4 fruit fly cellular contexts compared by ENCODE assay signal in genomic region chr3L:716078-716477, dm6.
TF ChIP-seq lines count a peak whose summit lies in the region.

No protein-coding gene starts in this region.

- no peak for TF ChIP-seq CTCF in whole organism, embryonic (GFP tag; optimal IDR thresholded peaks at IDR 0.05; lab: Kevin White, UChicago)

TF ChIP-seq in whole organism, embryonic, 481 proteins besides CTCF, POLR2A, EP300 and RAD21 (continues in another document):
- TF ChIP-seq BtbVII (GFP tag; optimal IDR thresholded peaks at IDR 0.05; lab: Kevin White, UChicago) (no peak), CG2678 (tag; optimal IDR thresholded peaks at IDR 0.05; lab: Kevin White, UChicago) (peak; percentile 34), CG33557 (GFP tag; optimal IDR thresholded peaks at IDR 0.05; lab: Kevin White, UChicago) (peak; percentile 15), CG2712 (tag; optimal IDR thresholded peaks at IDR 0.05; lab: Kevin White, UChicago) (peak; percentile 43), CG7556 (GFP tag; optimal IDR thresholded peaks at IDR 0.05; lab: Kevin White, UChicago) (peak; percentile 27), HLHmδ (GFP tag; optimal IDR thresholded peaks at IDR 0.05; lab: Kevin White, UChicago) (no peak), CG30403 (GFP tag; optimal IDR thresholded peaks at IDR 0.05; lab: Kevin White, UChicago) (no peak), Ets65A (GFP tag; lab: Kevin White, UChicago) (no peak), CG18262 (tag; optimal IDR thresholded peaks at IDR 0.05; lab: Kevin White, UChicago) (peak; percentile 65), E2f2 (GFP tag; IDR thresholded peaks at IDR 0.05; lab: Robert Waterston, UW) (no peak), zfh1 (GFP tag; IDR thresholded peaks at IDR 0.05; lab: Robert Waterston, UW) (no peak), ind (GFP tag; optimal IDR thresholded peaks at IDR 0.05; lab: Kevin White, UChicago) (no peak), Xrp1 (GFP tag; IDR thresholded peaks at IDR 0.05; lab: Robert Waterston, UW) (peak; percentile 53; the same call in 1 of the 2 replicates), CG11504 (tag; optimal IDR thresholded peaks at IDR 0.05; lab: Kevin White, UChicago) (peak; percentile 21), sqz (GFP tag; optimal IDR thresholded peaks at IDR 0.05; lab: Kevin White, UChicago) (peak; percentile 47), zf30C (GFP tag; optimal IDR thresholded peaks at IDR 0.05; lab: Kevin White, UChicago) (peak; percentile 46), Sry-δ (GFP tag; optimal IDR thresholded peaks at IDR 0.05; lab: Kevin White, UChicago) (no peak), sens (GFP tag; lab: Kevin White, UChicago) (peak; percentile 67), MTF-1 (GFP tag; optimal IDR thresholded peaks at IDR 0.05; lab: Kevin White, UChicago; ENCODE audit: borderline replicate concordance) (no peak), CG31441 (GFP tag; IDR thresholded peaks at IDR 0.05; lab: Robert Waterston, UW) (peak; percentile 42; the same call in 1 of the 2 replicates), phol (tag; optimal IDR thresholded peaks at IDR 0.05; lab: Kevin White, UChicago) (peak; percentile 31), chif (GFP tag; optimal IDR thresholded peaks at IDR 0.05; lab: Kevin White, UChicago) (no peak), dmrt11E (tag; optimal IDR thresholded peaks at IDR 0.05; lab: Kevin White, UChicago) (peak; percentile 51)

TF ChIP-seq in whole organism, prepupa, 60 proteins besides CTCF, POLR2A, EP300 and RAD21:
- TF ChIP-seq Hr39 (GFP tag; optimal IDR thresholded peaks at IDR 0.05; lab: Kevin White, UChicago) (no peak), esn (GFP tag; optimal IDR thresholded peaks at IDR 0.05; lab: Kevin White, UChicago) (peak; percentile 19), fd85E (GFP tag; optimal IDR thresholded peaks at IDR 0.05; lab: Kevin White, UChicago) (no peak), Blimp-1 (GFP tag; optimal IDR thresholded peaks at IDR 0.05; lab: Kevin White, UChicago) (no peak), svp (GFP tag; lab: Kevin White, UChicago) (peak; percentile 62), achi (GFP tag; optimal IDR thresholded peaks at IDR 0.05; lab: Kevin White, UChicago) (peak; percentile 13), Met (GFP tag; optimal IDR thresholded peaks at IDR 0.05; lab: Kevin White, UChicago) (peak; percentile 5), Smox (GFP tag; optimal IDR thresholded peaks at IDR 0.05; lab: Kevin White, UChicago) (no peak), Eip75B (GFP tag; optimal IDR thresholded peaks at IDR 0.05; lab: Kevin White, UChicago) (peak; percentile 13), CG8319 (GFP tag; optimal IDR thresholded peaks at IDR 0.05; lab: Kevin White, UChicago) (no peak), CG10631 (GFP tag; optimal IDR thresholded peaks at IDR 0.05; lab: Kevin White, UChicago) (peak; percentile 8), CG11294 (GFP tag; IDR thresholded peaks at IDR 0.05; lab: Robert Waterston, UW) (no peak), lz (GFP tag; optimal IDR thresholded peaks at IDR 0.05; lab: Kevin White, UChicago) (no peak), fd59A (GFP tag; optimal IDR thresholded peaks at IDR 0.05; lab: Kevin White, UChicago) (no peak), topi (GFP tag; optimal IDR thresholded peaks at IDR 0.05; lab: Kevin White, UChicago) (peak; percentile 2), Eip78C (GFP tag; lab: Kevin White, UChicago) (peak; percentile 63), CG11902 (GFP tag; optimal IDR thresholded peaks at IDR 0.05; lab: Kevin White, UChicago) (no peak), dsx (GFP tag; optimal IDR thresholded peaks at IDR 0.05; lab: Kevin White, UChicago; ENCODE audit: poor library complexity, severe bottlenecking) (no peak), Sox102F (GFP tag; optimal IDR thresholded peaks at IDR 0.05; lab: Kevin White, UChicago) (peak; percentile 7)

TF ChIP-seq in whole organism, pupa, 21 proteins besides CTCF, POLR2A, EP300 and RAD21:
- TF ChIP-seq D1 (tag; optimal IDR thresholded peaks at IDR 0.05; lab: Kevin White, UChicago), result no peak
- no peak for TF ChIP-seq CG13204 (GFP tag; optimal IDR thresholded peaks at IDR 0.05; lab: Kevin White, UChicago)
- TF ChIP-seq CG8159 (tag; optimal IDR thresholded peaks at IDR 0.05; lab: Kevin White, UChicago), result peak; percentile 35
- TF ChIP-seq fd96Ca (GFP tag; IDR thresholded peaks at IDR 0.05; lab: Robert Waterston, UW), result no peak
- TF ChIP-seq EcR (GFP tag; optimal IDR thresholded peaks at IDR 0.05; lab: Kevin White, UChicago), result no peak
- no peak for TF ChIP-seq Pif1A (GFP tag; optimal IDR thresholded peaks at IDR 0.05; lab: Kevin White, UChicago)
- no peak for TF ChIP-seq CG12605 (GFP tag; IDR thresholded peaks at IDR 0.05; lab: Robert Waterston, UW)
- no peak for TF ChIP-seq rn (GFP tag; IDR thresholded peaks at IDR 0.05; lab: Robert Waterston, UW)
- no peak for TF ChIP-seq CG10348 (GFP tag; IDR thresholded peaks at IDR 0.05; lab: Robert Waterston, UW)
- no peak for TF ChIP-seq gl (tag; optimal IDR thresholded peaks at IDR 0.05; lab: Kevin White, UChicago)
- TF ChIP-seq CG17806 (tag; optimal IDR thresholded peaks at IDR 0.05; lab: Kevin White, UChicago), result peak; percentile 9
- no peak for TF ChIP-seq CG15710 (tag; optimal IDR thresholded peaks at IDR 0.05; lab: Kevin White, UChicago)
- no peak for TF ChIP-seq CG32121 (GFP tag; IDR thresholded peaks at IDR 0.05; lab: Robert Waterston, UW)
- TF ChIP-seq CG4496 (GFP tag; IDR thresholded peaks at IDR 0.05; lab: Robert Waterston, UW), result no peak
- TF ChIP-seq Snoo (tag; optimal IDR thresholded peaks at IDR 0.05; lab: Kevin White, UChicago), result no peak
- TF ChIP-seq CG9948 (tag; optimal IDR thresholded peaks at IDR 0.05; lab: Kevin White, UChicago), result no peak

TF ChIP-seq in whole organism, wandering third instar larva, 38 proteins besides CTCF, POLR2A, EP300 and RAD21:
- TF ChIP-seq foxo (GFP tag; optimal IDR thresholded peaks at IDR 0.05; lab: Kevin White, UChicago) (peak in 1 of 2 experiments; percentile 32), Dif (GFP tag; optimal IDR thresholded peaks at IDR 0.05; lab: Kevin White, UChicago; ENCODE audit: partially characterized antibody) (no peak), Mio (GFP tag; optimal IDR thresholded peaks at IDR 0.05; lab: Kevin White, UChicago) (no peak), psq (GFP tag; optimal IDR thresholded peaks at IDR 0.05; lab: Kevin White, UChicago) (no peak), Hnf4 (GFP tag; optimal IDR thresholded peaks at IDR 0.05; lab: Kevin White, UChicago) (no peak), Hr83 (GFP tag; optimal IDR thresholded peaks at IDR 0.05; lab: Kevin White, UChicago; ENCODE audit: poor library complexity, severe bottlenecking) (no peak), br (GFP tag; optimal IDR thresholded peaks at IDR 0.05; lab: Kevin White, UChicago) (peak; percentile 18), Hr78 (GFP tag; optimal IDR thresholded peaks at IDR 0.05; lab: Kevin White, UChicago) (no peak), Vsx2 (GFP tag; optimal IDR thresholded peaks at IDR 0.05; lab: Kevin White, UChicago; ENCODE audit: partially characterized antibody) (no peak), HLH106 (tag; optimal IDR thresholded peaks at IDR 0.05; lab: Kevin White, UChicago) (no peak), usp (GFP tag; optimal IDR thresholded peaks at IDR 0.05; lab: Kevin White, UChicago) (no peak), fru (GFP tag; optimal IDR thresholded peaks at IDR 0.05; lab: Kevin White, UChicago) (peak; percentile 17), woc (GFP tag; optimal IDR thresholded peaks at IDR 0.05; lab: Kevin White, UChicago) (peak; percentile 7)

Comparison
In these comparisons a context has a peak if more than half of its experiments do, and no peak if none do; other contexts are left out.
1. Of the 7 proteins assayed by ChIP-seq in both whole organism, embryonic and whole organism, prepupa: peak only in whole organism, embryonic: Blimp-1; only in whole organism, prepupa: Sox102F; in both: none; in neither: 5.